Fruit fly (Drosophila melanogaster): ENCODE results near the gene CG4935.

CG4935 gene

dm6 chr2L:16279774-16280252 is 17.9 kb downstream of the CG4935 start (continued):
- TF ChIP-seq br (optimal IDR thresholded peaks at IDR 0.05), result no peak
- peak; percentile 93 for TF ChIP-seq CG10209 (GFP tag; optimal IDR thresholded peaks at IDR 0.05)
- no peak for TF ChIP-seq CG42726 (GFP tag; IDR thresholded peaks at IDR 0.05; ENCODE audit: partially characterized antibody)
- TF ChIP-seq cad (GFP tag; optimal IDR thresholded peaks at IDR 0.05), result peak; percentile 74

DNA sequence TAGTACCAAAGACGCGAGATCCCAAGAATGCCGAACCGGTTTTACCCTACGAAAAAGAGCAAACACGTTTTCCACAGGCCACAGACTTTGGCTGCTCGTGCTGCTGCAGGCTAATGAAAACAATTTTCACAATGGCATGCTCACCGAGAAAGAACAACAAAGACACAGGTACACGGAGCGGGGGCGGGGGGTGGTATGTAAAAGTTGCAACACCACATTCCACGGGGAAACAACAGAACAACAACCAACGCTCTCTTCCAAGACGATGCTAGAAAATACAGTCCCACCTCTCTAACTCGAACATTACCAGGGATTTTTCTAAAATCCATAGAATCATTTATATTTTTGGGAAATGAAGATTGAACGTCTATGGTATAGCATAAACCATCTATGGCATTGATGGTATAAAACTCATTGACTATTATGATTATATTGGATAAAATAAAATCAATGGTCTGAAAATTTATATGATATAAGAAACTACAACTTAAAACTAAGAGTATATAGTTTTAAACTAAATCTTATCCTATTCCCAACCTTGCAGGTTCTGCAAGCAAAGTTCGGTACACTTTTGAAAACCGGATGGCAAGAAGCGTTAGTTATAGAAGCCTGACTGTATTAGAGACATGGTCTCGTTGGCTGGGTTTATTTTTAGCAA is 19.6 kb downstream of the CG4935 start:
- TF ChIP-seq twi (tag; optimal IDR thresholded peaks at IDR 0.05), result peak; percentile 22
- peak; percentile 42 for TF ChIP-seq gem (tag; optimal IDR thresholded peaks at IDR 0.05)
- TF ChIP-seq fru (optimal IDR thresholded peaks at IDR 0.05), result no peak
- no peak for TF ChIP-seq CG14860 (GFP tag; IDR thresholded peaks at IDR 0.05; ENCODE audit: partially characterized antibody)
- peak; percentile 8 for TF ChIP-seq CG10267 (tag; optimal IDR thresholded peaks at IDR 0.05)
- TF ChIP-seq bsh (GFP tag; optimal IDR thresholded peaks at IDR 0.05), result peak; percentile 23 to 34
- TF ChIP-seq CG11504 (tag; optimal IDR thresholded peaks at IDR 0.05), result peak; percentile 16
- no peak for TF ChIP-seq Dip3 (GFP tag; optimal IDR thresholded peaks at IDR 0.05)
- TF ChIP-seq row (GFP tag; IDR thresholded peaks at IDR 0.05), result 0 out of 3 replicates have a peak, but pooled peaks have one; percentile 20
- no peak for TF ChIP-seq CG2129 (GFP tag; IDR thresholded peaks at IDR 0.05; ENCODE audit: partially characterized antibody)
- TF ChIP-seq kni (GFP tag; optimal IDR thresholded peaks at IDR 0.05), result peak; percentile 19
- no peak for TF ChIP-seq CG13287 (GFP tag; IDR thresholded peaks at IDR 0.05; ENCODE audit: partially characterized antibody)
- no peak for TF ChIP-seq CG13775 (GFP tag; optimal IDR thresholded peaks at IDR 0.05)
- TF ChIP-seq ro (GFP tag; IDR thresholded peaks at IDR 0.05), result no peak
- peak; percentile 77 for TF ChIP-seq sens (GFP tag)
- TF ChIP-seq ci (GFP tag; IDR thresholded peaks at IDR 0.05), result peak; percentile 31; the same call in 1 of the 3 replicates
- no peak for TF ChIP-seq Oli (tag; optimal IDR thresholded peaks at IDR 0.05)
- 0 out of 2 replicates have a peak, but pooled peaks have one; percentile 15 for TF ChIP-seq Xrp1 (GFP tag; IDR thresholded peaks at IDR 0.05)
- peak; percentile 29 for TF ChIP-seq CG2712 (tag; optimal IDR thresholded peaks at IDR 0.05)
- peak; percentile 4 for TF ChIP-seq tio (GFP tag; optimal IDR thresholded peaks at IDR 0.05)
- no peak for TF ChIP-seq Optix (GFP tag; IDR thresholded peaks at IDR 0.05)
- TF ChIP-seq crp (GFP tag; optimal IDR thresholded peaks at IDR 0.05), result no peak
- no peak for TF ChIP-seq CG6689 (GFP tag; IDR thresholded peaks at IDR 0.05)
- no peak for TF ChIP-seq dan (GFP tag; IDR thresholded peaks at IDR 0.05)
- TF ChIP-seq CG10979 (tag; optimal IDR thresholded peaks at IDR 0.05), result peak; percentile 11
- no peak for TF ChIP-seq Sry-δ (GFP tag; optimal IDR thresholded peaks at IDR 0.05)
- no peak for TF ChIP-seq TFAM (GFP tag; optimal IDR thresholded peaks at IDR 0.05)
- peak; percentile 15 for TF ChIP-seq CG8924 (tag; optimal IDR thresholded peaks at IDR 0.05)
- TF ChIP-seq CG11247 (GFP tag; IDR thresholded peaks at IDR 0.05), result no peak
- no peak for TF ChIP-seq CG12744 (GFP tag; optimal IDR thresholded peaks at IDR 0.05)
- TF ChIP-seq CoRest (tag; optimal IDR thresholded peaks at IDR 0.05), result peak; percentile 36
- no peak for TF ChIP-seq Nf-YA (GFP tag; IDR thresholded peaks at IDR 0.05)
- 0 out of 3 replicates have a peak, but pooled peaks have one; percentile 26 for TF ChIP-seq CG17361 (GFP tag; IDR thresholded peaks at IDR 0.05)
- TF ChIP-seq CG2116 (GFP tag; optimal IDR thresholded peaks at IDR 0.05), result no peak
- TF ChIP-seq Atf6 (GFP tag; IDR thresholded peaks at IDR 0.05), result no peak
- no peak for TF ChIP-seq CG18619 (GFP tag; optimal IDR thresholded peaks at IDR 0.05)
- no peak for TF ChIP-seq p53 (GFP tag; optimal IDR thresholded peaks at IDR 0.05)
- TF ChIP-seq crol (GFP tag; IDR thresholded peaks at IDR 0.05), result peak; percentile 83
- TF ChIP-seq CG33557 (GFP tag; optimal IDR thresholded peaks at IDR 0.05), result peak; percentile 38
- TF ChIP-seq esg (GFP tag; conservative IDR thresholded peaks at IDR 0.05), result no peak
- TF ChIP-seq Ravus (GFP tag; IDR thresholded peaks at IDR 0.05), result no peak
- TF ChIP-seq lola (GFP tag; optimal IDR thresholded peaks at IDR 0.05), result peak in 1 of 3 experiments; percentile 52
- TF ChIP-seq slou (GFP tag; optimal IDR thresholded peaks at IDR 0.05), result no peak
- TF ChIP-seq CG7839 (tag; optimal IDR thresholded peaks at IDR 0.05), result peak; percentile 14
